Worm (Caenorhabditis elegans) whole organism, dauer: Measurements from ENCODE around the gene Y45F10B.59.
"Not testable (repeated sequence)": the region's sequence is repeated elsewhere in the genome, so short reads cannot be mapped to it uniquely, and the experiment has no call there.

Experiments used
- unc-62 ChIP-seq: sonication (generic microtip); optimal IDR thresholded peaks from 2 replicates; lab custom pipeline; 2017; ENCODE audit warnings: missing biosample characterization, missing genetic modification reagents, missing genetic modification characterization

Y45F10B.59 gene

ce11 chrIV:13652023-13652422 lies 49.6 kb downstream of the Y45F10B.59 start, which contains the start of gene Y45F10C.6:
TSS of gene Y45F10C.6 (plus strand) at chrIV:13652323.
- not testable (repeated sequence) for TF ChIP-seq unc-62 (GFP tag; lab: Kevin White, UChicago)
